Worm (Caenorhabditis elegans) whole organism, young adult: ENCODE data around the gene H40L08.8.

ENCODE experiments used
- B0019.2 ChIP-seq: fragments of 200-800 bp; sonication (Bioruptor generic); conservative IDR thresholded peaks from 2 replicates; pipeline ENCODE4 v1.3.6; 2022; ENCODE audit warnings: missing genetic modification reagents, missing genetic modification characterization, missing compliant biosample characterization
- B0035.1 ChIP-seq: sonication (generic microtip); optimal IDR thresholded peaks from 2 replicates; lab custom pipeline; 2016; ENCODE audit warnings: missing genetic modification characterization, mild to moderate bottlenecking, missing compliant biosample characterization, missing genotype, missing genetic modification reagents
- C17E4.6 ChIP-seq: fragments of 200-800 bp; sonication (Bioruptor generic); IDR thresholded peaks from 2 replicates; pipeline ENCODE4 v1.3.6; 2022; ENCODE audit warnings: missing genetic modification reagents, missing genetic modification characterization, missing compliant biosample characterization
- F10E7.11 ChIP-seq: sonication (generic microtip); optimal IDR thresholded peaks from 2 replicates; lab custom pipeline; 2017; ENCODE audit warnings: mild to moderate bottlenecking, missing genetic modification characterization, moderate library complexity, missing compliant biosample characterization
- F39B2.1 ChIP-seq: fragments of 200-800 bp; sonication (Bioruptor generic); IDR thresholded peaks from 2 replicates; pipeline ENCODE4 v1.3.6; 2022; ENCODE audit warnings: missing genetic modification reagents, missing genetic modification characterization, missing compliant biosample characterization
- F57C9.4 ChIP-seq: sonication (generic microtip); optimal IDR thresholded peaks from 2 replicates; lab custom pipeline; 2017; ENCODE audit warnings: mild to moderate bottlenecking, missing genetic modification characterization, missing compliant biosample characterization
- K12H6.12 ChIP-seq: fragments of 200-800 bp; sonication (Bioruptor generic); optimal IDR thresholded peaks from 2 replicates; lab custom pipeline; 2018; ENCODE audit warnings: mild to moderate bottlenecking, missing genetic modification characterization, missing compliant biosample characterization
- T07F8.4 ChIP-seq: sonication (generic microtip); optimal IDR thresholded peaks from 2 replicates; lab custom pipeline; 2016; ENCODE audit warnings: mild to moderate bottlenecking, missing genetic modification characterization, moderate library complexity, missing compliant biosample characterization
- atf-7 ChIP-seq: sonication (generic microtip); optimal IDR thresholded peaks from 2 replicates; lab custom pipeline; 2017; ENCODE audit warnings: mild to moderate bottlenecking, missing genetic modification characterization, missing compliant biosample characterization
- athp-1 ChIP-seq: sonication (generic microtip); optimal IDR thresholded peaks from 2 replicates; lab custom pipeline; 2017; ENCODE audit warnings: mild to moderate bottlenecking, missing genetic modification characterization, missing compliant biosample characterization
- attf-5 ChIP-seq: fragments of 200-800 bp; sonication (Bioruptor generic); optimal IDR thresholded peaks from 2 replicates; lab custom pipeline; 2018; ENCODE audit warnings: mild to moderate bottlenecking, missing genetic modification characterization, missing compliant biosample characterization
- ccch-3 ChIP-seq: fragments of 200-800 bp; sonication (Bioruptor generic); optimal IDR thresholded peaks from 2 replicates; lab custom pipeline; 2018; ENCODE audit warnings: mild to moderate bottlenecking, missing genetic modification characterization, missing compliant biosample characterization
- ceh-79 ChIP-seq: sonication (generic microtip); optimal IDR thresholded peaks from 2 replicates; lab custom pipeline; 2017; ENCODE audit warnings: mild to moderate bottlenecking, missing genetic modification characterization, missing compliant biosample characterization
- die-1 ChIP-seq: sonication (generic microtip); optimal IDR thresholded peaks from 2 replicates; lab custom pipeline; 2016; ENCODE audit warnings: missing genotype, mild to moderate bottlenecking, missing genetic modification characterization, missing compliant biosample characterization
- egl-18 ChIP-seq: fragments of 200-800 bp; sonication (Bioruptor generic); IDR thresholded peaks from 2 replicates; pipeline ENCODE4 v1.3.6; 2022; ENCODE audit warnings: missing genetic modification reagents, missing genetic modification characterization, missing compliant biosample characterization
- egl-44 ChIP-seq: fragments of 200-800 bp; sonication (Bioruptor generic); IDR thresholded peaks from 2 replicates; pipeline ENCODE4 v1.3.6; 2022; ENCODE audit warnings: missing genetic modification reagents, missing genetic modification characterization, missing compliant biosample characterization
- egrh-3 ChIP-seq: fragments of 200-800 bp; sonication (Bioruptor generic); IDR thresholded peaks from 2 replicates; pipeline ENCODE4 v1.3.6; 2022; ENCODE audit warnings: missing genetic modification reagents, missing genetic modification characterization, missing compliant biosample characterization
- ekl-4 ChIP-seq: fragments of 200-800 bp; sonication (Bioruptor generic); IDR thresholded peaks from 2 replicates; pipeline ENCODE4 v1.3.6; 2022; ENCODE audit warnings: missing genetic modification reagents, missing genetic modification characterization, missing compliant biosample characterization
- gei-17 ChIP-seq: fragments of 200-800 bp; sonication (Bioruptor generic); optimal IDR thresholded peaks from 2 replicates; lab custom pipeline; 2018; ENCODE audit warnings: mild to moderate bottlenecking, missing genetic modification characterization, missing compliant biosample characterization
- hmg-1.2 ChIP-seq: fragments of 200-800 bp; sonication (Bioruptor generic); IDR thresholded peaks from 2 replicates; pipeline ENCODE4 v1.3.6; 2022; ENCODE audit warnings: missing genetic modification reagents, missing genetic modification characterization, missing compliant biosample characterization
- hsf-1 ChIP-seq: fragments of 200-800 bp; sonication (Bioruptor generic); IDR thresholded peaks from 2 replicates; pipeline ENCODE4 v1.3.6; 2022; ENCODE audit warnings: missing genetic modification reagents, missing genetic modification characterization, missing compliant biosample characterization
- lin-26 ChIP-seq: fragments of 200-800 bp; sonication (Bioruptor generic); IDR thresholded peaks from 2 replicates; pipeline ENCODE4 v1.3.6; 2022; ENCODE audit warnings: missing genetic modification reagents, missing genetic modification characterization, missing compliant biosample characterization
- lin-54 ChIP-seq: fragments of 200-800 bp; sonication (Bioruptor generic); optimal IDR thresholded peaks from 2 replicates; lab custom pipeline; 2018; ENCODE audit warnings: mild to moderate bottlenecking, missing genetic modification characterization, missing compliant biosample characterization
- madf-3 ChIP-seq: fragments of 200-800 bp; sonication (Bioruptor generic); IDR thresholded peaks from 2 replicates; pipeline ENCODE4 v1.3.6; 2022; ENCODE audit warnings: missing genetic modification reagents, missing genetic modification characterization, missing compliant biosample characterization
- mel-28 ChIP-seq: sonication (generic microtip); optimal IDR thresholded peaks from 2 replicates; lab custom pipeline; 2016; ENCODE audit warnings: borderline replicate concordance, mild to moderate bottlenecking, missing genetic modification characterization, missing compliant biosample characterization
- mes-4 ChIP-seq: sonication (generic microtip); optimal IDR thresholded peaks from 2 replicates; lab custom pipeline; 2016; ENCODE audit warnings: missing genotype, missing genetic modification characterization, missing compliant biosample characterization
- nfya-1 ChIP-seq: sonication (generic microtip); optimal IDR thresholded peaks from 2 replicates; lab custom pipeline; 2017; ENCODE audit warnings: antibody characterized with exemption, missing compliant biosample characterization, missing genetic modification characterization, borderline replicate concordance; ENCODE audit not compliant: insufficient read depth
- nfyb-1 ChIP-seq: fragments of 200-800 bp; sonication (Bioruptor generic); IDR thresholded peaks from 2 replicates; pipeline ENCODE4 v1.3.6; 2022; ENCODE audit warnings: missing genetic modification reagents, missing genetic modification characterization, missing compliant biosample characterization
- nhr-90 ChIP-seq: sonication (generic microtip); optimal IDR thresholded peaks from 2 replicates; lab custom pipeline; 2016; ENCODE audit warnings: missing genotype, mild to moderate bottlenecking, missing genetic modification characterization, missing compliant biosample characterization
- pbrm-1 ChIP-seq: fragments of 200-800 bp; sonication (Bioruptor generic); IDR thresholded peaks from 2 replicates; pipeline ENCODE4 v1.3.6; 2022; ENCODE audit warnings: missing genetic modification reagents, missing genetic modification characterization, missing compliant biosample characterization
- pha-4 ChIP-seq: fragments of 150-350 bp; sonication (generic microtip); optimal IDR thresholded peaks from 2 replicates; lab custom pipeline; 2014; ENCODE audit warnings: missing biosample characterization, missing genetic modification reagents, missing genetic modification characterization
- repo-1 ChIP-seq: sonication (generic microtip); optimal IDR thresholded peaks from 2 replicates; lab custom pipeline; 2017; ENCODE audit warnings: mild to moderate bottlenecking, missing genetic modification characterization, missing compliant biosample characterization
- sdz-38 ChIP-seq: sonication (generic microtip); optimal IDR thresholded peaks from 2 replicates; lab custom pipeline; 2016; ENCODE audit warnings: missing genotype, missing genetic modification characterization, missing compliant biosample characterization
- snpc-4 ChIP-seq, 5 experiments: fragments of 150-350 bp in 1 of 5; sonication (generic microtip) in 4 of 5; optimal IDR thresholded peaks; 2 replicates each; lab custom pipeline; 2014 to 2018; ENCODE audit warnings: missing genetic modification characterization in 5 of 5, missing biosample characterization in 3 of 5, antibody characterized with exemption in 2 of 5, mild to moderate bottlenecking in 2 of 5, missing compliant biosample characterization in 2 of 5, missing genotype in 2 of 5, moderate library complexity in 2 of 5, missing genetic modification reagents in 1 of 5
- somi-1 ChIP-seq: fragments of 200-800 bp; sonication (Bioruptor generic); optimal IDR thresholded peaks from 2 replicates; lab custom pipeline; 2018; ENCODE audit warnings: mild to moderate bottlenecking, missing genetic modification characterization, missing compliant biosample characterization
- unc-62 ChIP-seq: fragments of 150-350 bp; optimal IDR thresholded peaks from 2 replicates; lab custom pipeline; 2014; ENCODE audit warnings: missing biosample characterization, missing genetic modification reagents, missing genetic modification characterization
- ztf-3 ChIP-seq: fragments of 200-800 bp; sonication (Bioruptor generic); optimal IDR thresholded peaks from 2 replicates; lab custom pipeline; 2018; ENCODE audit warnings: mild to moderate bottlenecking, missing genetic modification characterization, missing compliant biosample characterization

H40L08.8 gene

ce11 chrX:15055914-15056313 lies 21.5 kb downstream of the H40L08.8 start, which contains the start of gene H03G16.7:
Gene H03G16.7 (minus strand): TSS chrX:15056014.
- TF ChIP-seq nfyb-1 (GFP tag; lab: Robert Waterston, UW) (no peak), gei-17 (no peak), F57C9.4 (tag; lab: Kevin White, UChicago) (no peak)

ce11 chrX:15053223-15053933 lies 24.1 kb downstream of the H40L08.8 start, which contains the start of gene H03G16.1:
Gene H03G16.1 (plus strand): TSS chrX:15053883.
- no peak for TF ChIP-seq madf-3 (GFP tag; lab: Robert Waterston, UW)
- no peak for TF ChIP-seq somi-1 (GFP tag; lab: Kevin White, UChicago)
- no peak for TF ChIP-seq hmg-1.2
- no peak for TF ChIP-seq lin-26 (GFP tag; lab: Robert Waterston, UW)
- TF ChIP-seq ztf-3 (GFP tag; lab: Kevin White, UChicago), result no peak
- TF ChIP-seq pbrm-1, result no peak
- no peak for TF ChIP-seq die-1 (tag; lab: Kevin White, UChicago)
- no peak for TF ChIP-seq repo-1 (tag; lab: Kevin White, UChicago)
- TF ChIP-seq mes-4 (tag; lab: Kevin White, UChicago), result no peak
- TF ChIP-seq B0035.1 (tag; lab: Kevin White, UChicago), result no peak
- no peak for TF ChIP-seq nfya-1 (tag; lab: Kevin White, UChicago)
- no peak for TF ChIP-seq unc-62 (GFP tag; lab: Kevin White, UChicago)
- no peak for TF ChIP-seq sdz-38 (tag; lab: Kevin White, UChicago)
- TF ChIP-seq, all 124 proteins: peak for 0

ce11 chrX:15052385-15052784 lies 25.0 kb downstream of the H40L08.8 start, which contains the start of gene H03G16.6:
Gene H03G16.6 (plus strand): TSS chrX:15052685.
- TF ChIP-seq egl-18 (GFP tag; lab: Robert Waterston, UW) (no peak), F39B2.1 (GFP tag; lab: Robert Waterston, UW) (no peak), attf-5 (no peak), K12H6.12 (tag; lab: Kevin White, UChicago) (no peak), egrh-3 (GFP tag; lab: Robert Waterston, UW) (no peak), T07F8.4 (no peak), egl-44 (GFP tag; lab: Robert Waterston, UW) (no peak), hsf-1 (GFP tag; lab: Robert Waterston, UW) (no peak), lin-54 (no peak), ceh-79 (no peak), snpc-4 (GFP tag; optimal IDR thresholded peaks at IDR 0.05; lab: Kevin White, UChicago) (no peak), snpc-4 (tag; optimal IDR thresholded peaks at IDR 0.05; lab: Kevin White, UChicago) (no peak), pha-4 (tag; lab: Kevin White, UChicago) (no peak), athp-1 (no peak), nhr-90 (tag; lab: Kevin White, UChicago) (no peak), F10E7.11 (tag; lab: Kevin White, UChicago) (no peak), ekl-4 (GFP tag; lab: Robert Waterston, UW) (no peak)

DNA sequence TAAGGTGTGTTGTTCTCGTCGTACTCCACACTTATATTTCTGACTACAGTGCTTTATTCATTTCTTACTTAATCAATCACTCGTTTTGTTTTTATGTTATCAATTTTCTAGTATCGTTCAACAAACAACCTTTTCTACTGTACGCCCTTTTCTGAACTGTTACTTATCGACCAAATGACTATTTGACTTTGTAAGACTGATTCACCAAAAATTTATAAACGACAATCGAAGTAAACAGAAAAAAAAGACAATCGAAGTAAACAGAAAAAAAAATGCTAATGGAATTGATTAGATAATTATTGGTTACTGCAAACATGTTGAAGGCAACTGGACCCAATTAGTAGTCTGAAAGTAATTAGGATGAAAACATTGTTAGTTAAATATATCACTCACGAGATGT lies 27.4 kb downstream of the H40L08.8 start:
- TF ChIP-seq mel-28 (tag; lab: Kevin White, UChicago), result no peak
- TF ChIP-seq C17E4.6, result no peak
- TF ChIP-seq B0019.2, result no peak
- no peak for TF ChIP-seq T07F8.4
- TF ChIP-seq hsf-1 (GFP tag; lab: Robert Waterston, UW), result no peak
- TF ChIP-seq attf-5, result no peak
- no peak for TF ChIP-seq nfyb-1 (GFP tag; lab: Robert Waterston, UW)
- no peak for TF ChIP-seq egrh-3 (GFP tag; lab: Robert Waterston, UW)
- no peak for TF ChIP-seq atf-7
- no peak for TF ChIP-seq ccch-3
- TF ChIP-seq, all 124 proteins: peak for 0
